Worm (Caenorhabditis elegans): Measurements from ENCODE around the gene F52B10.3.

F52B10.3 gene

DNA sequence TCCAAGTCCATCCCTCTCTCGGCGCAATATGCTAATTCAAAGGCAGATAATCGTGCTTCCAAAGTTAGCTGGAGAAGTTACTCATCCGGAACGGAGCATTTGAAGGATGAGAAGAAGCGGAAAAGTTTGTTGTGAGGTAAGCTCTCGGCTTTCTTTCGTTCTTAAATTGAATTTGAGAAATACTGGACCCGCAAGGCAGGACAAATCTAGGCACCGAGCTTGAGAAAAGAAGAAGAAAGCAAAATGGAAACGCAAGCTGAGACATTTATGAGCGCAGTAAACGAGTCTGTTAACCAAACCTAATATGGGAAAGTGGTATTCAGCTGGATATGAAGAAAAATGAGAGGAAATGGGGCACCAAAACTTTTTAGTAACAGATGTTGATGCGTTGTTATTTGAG is 27.8 kb upstream of the F52B10.3 start:
- TF ChIP-seq lin-11 (tag; optimal IDR thresholded peaks at IDR 0.05) (no peak), nhr-10 (tag; optimal IDR thresholded peaks at IDR 0.05) (no peak), ZK546.5 (tag; optimal IDR thresholded peaks at IDR 0.05) (no peak)

DNA sequence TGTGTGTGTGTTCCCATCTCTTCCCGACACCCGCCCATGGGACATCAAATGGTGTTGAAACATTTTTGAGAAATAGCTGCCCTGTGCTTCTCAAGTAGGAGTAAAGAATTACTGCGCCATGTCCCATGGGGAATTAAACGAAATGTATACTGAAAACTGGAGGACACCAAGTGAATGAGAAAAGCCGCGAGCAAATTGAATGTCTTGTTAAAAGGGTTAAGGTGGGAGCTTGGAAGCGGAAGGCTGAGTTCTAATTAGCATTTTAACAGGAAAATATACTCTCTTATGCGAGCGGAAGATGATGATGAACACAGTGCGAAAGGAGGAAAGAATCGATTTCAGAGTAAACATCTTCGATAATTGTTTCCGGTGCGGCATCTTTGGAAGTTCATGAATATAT is 26.3 kb upstream of the F52B10.3 start:
- TF ChIP-seq mab-5 (tag; optimal IDR thresholded peaks at IDR 0.05) = no peak
- TF ChIP-seq blmp-1 (tag; optimal IDR thresholded peaks at IDR 0.05; ENCODE audit: insufficient read depth) = no peak
- no peak for TF ChIP-seq nhr-10 (tag; optimal IDR thresholded peaks at IDR 0.05)
- no peak for TF ChIP-seq mdl-1 (tag; optimal IDR thresholded peaks at IDR 0.05)
- TF ChIP-seq fos-1 (tag; optimal IDR thresholded peaks at IDR 0.05) = no peak
- TF ChIP-seq nhr-129 (tag; optimal IDR thresholded peaks at IDR 0.05) = no peak
- no peak for TF ChIP-seq skn-1 (tag; optimal IDR thresholded peaks at IDR 0.05)
- TF ChIP-seq zag-1 (tag; optimal IDR thresholded peaks at IDR 0.05) = no peak
- no peak for TF ChIP-seq elt-1 (tag; optimal IDR thresholded peaks at IDR 0.05)
- TF ChIP-seq unc-55 (GFP tag; optimal IDR thresholded peaks at IDR 0.05) = no peak
- no peak for TF ChIP-seq unc-62 (GFP tag; optimal IDR thresholded peaks at IDR 0.05)
- no peak for TF ChIP-seq C34F6.9 (tag; optimal IDR thresholded peaks at IDR 0.05)
- TF ChIP-seq gmeb-1 (tag; optimal IDR thresholded peaks at IDR 0.05) = no peak
- TF ChIP-seq ceh-82 (tag; optimal IDR thresholded peaks at IDR 0.05) = no peak

DNA sequence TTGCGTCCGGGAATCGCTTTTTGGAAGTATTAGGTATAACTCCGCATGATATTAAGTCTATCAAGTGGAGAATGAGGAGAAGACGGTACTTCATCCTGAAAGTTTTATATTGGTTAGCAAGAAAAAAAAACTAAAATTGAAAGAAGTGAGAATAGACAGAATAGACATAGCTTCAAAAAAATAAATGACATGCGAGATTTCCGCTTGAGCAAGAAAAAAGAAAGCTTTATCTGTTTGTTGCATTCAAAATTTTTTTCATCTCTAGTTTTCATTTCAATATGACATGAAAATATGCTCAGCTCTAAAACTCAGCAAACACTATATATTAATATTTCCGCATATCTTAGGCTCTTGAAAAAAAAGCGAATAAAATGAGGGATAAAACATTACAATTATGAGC is 25.7 kb upstream of the F52B10.3 start, which contains the start of gene hst-3.2:
Gene hst-3.2 (minus strand): TSS at position 101 of the 400 bp plus-strand sequence.
- TF ChIP-seq unc-62 (GFP tag; optimal IDR thresholded peaks at IDR 0.05) (no peak), unc-39 (tag; optimal IDR thresholded peaks at IDR 0.05) (no peak), fos-1 (tag; optimal IDR thresholded peaks at IDR 0.05) (no peak)

DNA sequence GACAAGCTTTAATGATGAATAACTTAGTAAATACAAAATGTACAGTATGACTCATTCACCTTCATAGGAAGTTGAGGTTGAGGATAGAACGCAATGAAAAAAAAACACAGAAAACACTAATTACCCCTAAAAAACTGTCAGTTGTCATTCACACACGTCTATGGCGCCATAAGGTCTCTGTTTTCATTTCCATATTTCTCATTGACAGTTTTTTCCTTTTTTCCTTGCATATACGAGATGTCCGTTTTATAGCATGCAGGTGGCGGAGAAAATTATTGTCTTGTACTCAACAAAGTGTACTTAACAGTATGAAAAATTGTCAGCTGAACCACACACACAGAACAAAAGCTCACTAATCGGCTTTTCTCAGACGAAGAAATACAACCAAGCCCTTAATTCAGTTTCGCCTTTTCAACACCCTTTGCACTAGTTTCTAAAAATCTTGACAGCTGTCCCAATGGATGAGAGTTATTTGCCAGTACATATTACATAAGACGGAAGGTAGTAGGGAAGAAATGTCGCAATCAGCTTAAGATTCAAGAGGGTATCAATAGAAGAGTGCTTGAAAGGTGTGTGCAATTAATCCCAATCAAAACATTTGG is 24.5 kb upstream of the F52B10.3 start:
- TF ChIP-seq fos-1 (tag; optimal IDR thresholded peaks at IDR 0.05) = no peak
- TF ChIP-seq gmeb-1 (tag; optimal IDR thresholded peaks at IDR 0.05) = no peak
- no peak for TF ChIP-seq nhr-77 (tag; optimal IDR thresholded peaks at IDR 0.05)
- no peak for TF ChIP-seq nhr-21 (tag; optimal IDR thresholded peaks at IDR 0.05)
- TF ChIP-seq alr-1 (tag; optimal IDR thresholded peaks at IDR 0.05) = no peak
- no peak for TF ChIP-seq elt-3 (tag; optimal IDR thresholded peaks at IDR 0.05)

DNA sequence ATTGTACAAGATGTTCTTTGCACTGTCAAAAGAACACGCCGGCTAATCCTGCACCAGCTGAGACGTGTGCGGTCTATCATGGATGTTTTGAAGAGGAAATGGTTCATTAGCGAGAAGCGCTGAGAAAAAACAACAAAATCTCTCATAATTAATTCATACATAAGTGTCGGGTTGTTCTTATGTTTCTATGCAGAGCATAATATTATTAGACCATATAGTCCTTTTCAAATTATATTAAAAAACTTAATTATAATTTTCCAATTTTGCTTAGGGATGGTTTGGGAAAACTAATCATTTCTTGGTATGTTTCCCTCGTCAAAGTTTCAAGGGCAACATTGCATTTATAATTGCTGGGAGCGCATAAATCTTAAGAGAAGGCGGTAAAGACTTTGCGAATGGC is 23.6 kb upstream of the F52B10.3 start:
- TF ChIP-seq lin-39 (tag; optimal IDR thresholded peaks at IDR 0.05) (no peak), ceh-16 (tag; optimal IDR thresholded peaks at IDR 0.05) (no peak), F13H6.1 (tag; optimal IDR thresholded peaks at IDR 0.05) (no peak), unc-55 (GFP tag; optimal IDR thresholded peaks at IDR 0.05) (no peak), crh-2 (tag; optimal IDR thresholded peaks at IDR 0.05) (no peak), mab-5 (tag; optimal IDR thresholded peaks at IDR 0.05) (no peak), unc-62 (GFP tag; optimal IDR thresholded peaks at IDR 0.05) (no peak), lin-13 (GFP tag; optimal IDR thresholded peaks at IDR 0.05) (no peak), alr-1 (tag; optimal IDR thresholded peaks at IDR 0.05) (no peak), nhr-10 (tag; optimal IDR thresholded peaks at IDR 0.05) (no peak), zag-1 (tag; optimal IDR thresholded peaks at IDR 0.05) (no peak), ama-1 (optimal IDR thresholded peaks at IDR 0.05) (no peak), nhr-25 (tag; optimal IDR thresholded peaks at IDR 0.05) (no peak), peb-1 (tag; optimal IDR thresholded peaks at IDR 0.05) (no peak), sma-9 (GFP tag; optimal IDR thresholded peaks at IDR 0.05) (no peak), sma-9 (tag; optimal IDR thresholded peaks at IDR 0.05) (no peak), C34F6.9 (tag; optimal IDR thresholded peaks at IDR 0.05) (no peak), unc-39 (tag; optimal IDR thresholded peaks at IDR 0.05) (no peak), nhr-6 (tag; optimal IDR thresholded peaks at IDR 0.05) (no peak), ceh-82 (tag; optimal IDR thresholded peaks at IDR 0.05) (no peak)

DNA sequence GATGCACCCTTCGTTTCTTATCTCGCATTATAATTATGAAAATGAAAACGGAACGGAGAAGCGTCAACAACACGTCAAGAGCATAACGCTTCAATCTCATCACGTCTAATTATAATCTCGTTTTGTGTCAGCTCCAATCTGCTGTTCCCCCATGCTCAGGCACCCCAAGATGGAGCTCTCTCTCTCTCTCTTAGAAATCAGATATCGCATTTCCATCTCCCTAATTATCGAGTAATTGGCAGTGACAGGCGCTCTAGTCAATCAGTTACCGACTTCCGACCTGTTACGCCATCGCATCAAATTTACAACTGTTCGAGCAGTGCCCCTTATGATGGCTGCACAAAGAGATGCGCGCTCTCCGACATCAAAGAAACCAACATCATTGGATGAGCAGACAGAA is 22.3 kb upstream of the F52B10.3 start:
- TF ChIP-seq alr-1 (tag; optimal IDR thresholded peaks at IDR 0.05) = no peak
- no peak for TF ChIP-seq fos-1 (tag; optimal IDR thresholded peaks at IDR 0.05)
